Worm (Caenorhabditis elegans) whole organism, late embryonic: ENCODE measurements around the gene hrpk-2.

Source experiments
- F13H6.1 ChIP-seq: sonication (generic microtip); optimal IDR thresholded peaks from 2 replicates; lab custom pipeline; 2016; ENCODE audit warnings: missing genetic modification characterization, missing compliant biosample characterization
- K09A11.1 ChIP-seq: sonication (generic microtip); optimal IDR thresholded peaks from 2 replicates; lab custom pipeline; 2017; ENCODE audit warnings: antibody characterized with exemption, mild to moderate bottlenecking, missing genetic modification characterization, missing compliant biosample characterization; ENCODE audit not compliant: insufficient read depth
- T23F11.4 ChIP-seq: fragments of 200-800 bp; sonication (Bioruptor generic); optimal IDR thresholded peaks from 2 replicates; lab custom pipeline; 2018; ENCODE audit warnings: mild to moderate bottlenecking, missing genetic modification characterization, missing compliant biosample characterization
- Y22D7AL.16 ChIP-seq: sonication (generic microtip); optimal IDR thresholded peaks from 2 replicates; lab custom pipeline; 2016; ENCODE audit warnings: missing genetic modification characterization, missing compliant biosample characterization
- ama-1 ChIP-seq: fragments of 150-350 bp; optimal IDR thresholded peaks from 2 replicates; lab custom pipeline; 2014
- ceh-18 ChIP-seq: sonication (generic microtip); optimal IDR thresholded peaks from 2 replicates; lab custom pipeline; 2016; ENCODE audit warnings: missing genetic modification characterization, missing compliant biosample characterization
- ceh-2 ChIP-seq: sonication (generic microtip); optimal IDR thresholded peaks from 2 replicates; lab custom pipeline; 2016; ENCODE audit warnings: missing genotype, missing genetic modification characterization, missing compliant biosample characterization
- ceh-22 ChIP-seq: sonication (generic microtip); optimal IDR thresholded peaks from 2 replicates; lab custom pipeline; 2017; ENCODE audit warnings: missing biosample characterization, missing genetic modification characterization
- ceh-31 ChIP-seq: sonication (generic microtip); optimal IDR thresholded peaks from 2 replicates; lab custom pipeline; 2016; ENCODE audit warnings: missing genetic modification characterization, missing compliant biosample characterization
- ceh-48 ChIP-seq: sonication (generic microtip); optimal IDR thresholded peaks from 2 replicates; lab custom pipeline; 2016; ENCODE audit warnings: missing genetic modification characterization, inconsistent platforms, missing compliant biosample characterization
- ceh-9 ChIP-seq: sonication (generic microtip); optimal IDR thresholded peaks from 2 replicates; lab custom pipeline; 2016; ENCODE audit warnings: mild to moderate bottlenecking, missing genetic modification characterization, inconsistent platforms, missing compliant biosample characterization
- dmd-4 ChIP-seq: sonication (generic microtip); optimal IDR thresholded peaks from 2 replicates; lab custom pipeline; 2016; ENCODE audit warnings: borderline replicate concordance, missing genetic modification characterization, missing compliant biosample characterization
- dve-1 ChIP-seq: sonication (generic microtip); optimal IDR thresholded peaks from 2 replicates; lab custom pipeline; 2017; ENCODE audit warnings: antibody characterized with exemption, mild to moderate bottlenecking, missing genetic modification characterization, missing compliant biosample characterization
- elt-2 ChIP-seq: sonication (generic microtip); optimal IDR thresholded peaks from 2 replicates; lab custom pipeline; 2016; ENCODE audit warnings: missing genetic modification reagents, missing genetic modification characterization, missing compliant biosample characterization
- gmeb-2 ChIP-seq: sonication (generic microtip); optimal IDR thresholded peaks from 2 replicates; lab custom pipeline; 2016; ENCODE audit warnings: missing genetic modification characterization, inconsistent platforms, missing compliant biosample characterization
- hlh-13 ChIP-seq: fragments of 200-800 bp; sonication (Bioruptor generic); optimal IDR thresholded peaks from 2 replicates; lab custom pipeline; 2018; ENCODE audit warnings: mild to moderate bottlenecking, missing genetic modification characterization, missing compliant biosample characterization
- hlh-15 ChIP-seq: sonication (generic microtip); optimal IDR thresholded peaks from 2 replicates; lab custom pipeline; 2016; ENCODE audit warnings: missing genetic modification characterization, missing compliant biosample characterization
- hlh-30 ChIP-seq: sonication (generic microtip); optimal IDR thresholded peaks from 2 replicates; lab custom pipeline; 2017; ENCODE audit warnings: antibody characterized with exemption, missing genetic modification characterization, missing compliant biosample characterization; ENCODE audit not compliant: insufficient read depth
- madf-2 ChIP-seq: sonication (generic microtip); optimal IDR thresholded peaks from 2 replicates; lab custom pipeline; 2017; ENCODE audit warnings: missing genetic modification characterization, missing compliant biosample characterization
- nfya-1 ChIP-seq: sonication (generic microtip); optimal IDR thresholded peaks from 2 replicates; lab custom pipeline; 2017; ENCODE audit warnings: missing genetic modification characterization, mild to moderate bottlenecking, missing compliant biosample characterization, antibody characterized with exemption, moderate library complexity
- nhr-11 ChIP-seq: fragments of 150-350 bp; optimal IDR thresholded peaks from 2 replicates; lab custom pipeline; 2014; ENCODE audit warnings: missing biosample characterization, missing genetic modification characterization
- pag-3 ChIP-seq: sonication (generic microtip); optimal IDR thresholded peaks from 2 replicates; lab custom pipeline; 2016; ENCODE audit warnings: missing compliant biosample characterization, missing genetic modification characterization, borderline replicate concordance
- pat-9 ChIP-seq: fragments of 200-800 bp; sonication (Bioruptor generic); optimal IDR thresholded peaks from 2 replicates; lab custom pipeline; 2018; ENCODE audit warnings: mild to moderate bottlenecking, missing genetic modification characterization, moderate library complexity, missing compliant biosample characterization
- pax-1 ChIP-seq: fragments of 150-350 bp; optimal IDR thresholded peaks from 2 replicates; lab custom pipeline; 2014; ENCODE audit warnings: missing biosample characterization, missing genetic modification characterization
- pha-2 ChIP-seq: sonication (generic microtip); optimal IDR thresholded peaks from 2 replicates; lab custom pipeline; 2017; ENCODE audit warnings: mild to moderate bottlenecking, missing genetic modification characterization, missing compliant biosample characterization
- pha-4 ChIP-seq: fragments of 150-350 bp; optimal IDR thresholded peaks from 2 replicates; lab custom pipeline; 2018; ENCODE audit warnings: missing biosample characterization, missing genetic modification reagents, missing genetic modification characterization
- pros-1 ChIP-seq: fragments of 150-350 bp; optimal IDR thresholded peaks from 2 replicates; lab custom pipeline; 2014; ENCODE audit warnings: missing biosample characterization, missing genetic modification reagents, missing genetic modification characterization
- rnt-1 ChIP-seq: sonication (generic microtip); optimal IDR thresholded peaks from 2 replicates; lab custom pipeline; 2016; ENCODE audit warnings: missing genetic modification characterization, missing compliant biosample characterization
- sdc-2 ChIP-seq: sonication (generic microtip); optimal IDR thresholded peaks from 2 replicates; lab custom pipeline; 2016; ENCODE audit warnings: missing genotype, missing genetic modification characterization, missing compliant biosample characterization
- sox-4 ChIP-seq: sonication (generic microtip); optimal IDR thresholded peaks from 2 replicates; lab custom pipeline; 2017; ENCODE audit warnings: mild to moderate bottlenecking, missing genetic modification characterization, inconsistent platforms, missing compliant biosample characterization
- tbx-2 ChIP-seq: sonication (generic microtip); optimal IDR thresholded peaks from 2 replicates; lab custom pipeline; 2016; ENCODE audit warnings: missing genetic modification characterization, missing compliant biosample characterization
- ttx-3 ChIP-seq: sonication (generic microtip); optimal IDR thresholded peaks from 2 replicates; lab custom pipeline; 2016; ENCODE audit warnings: missing genetic modification reagents, missing genetic modification characterization, missing compliant biosample characterization
- unc-3 ChIP-seq, 2 experiments: fragments of 200-800 bp in 1 of 2; sonication (Bioruptor generic) in 1 of 2; sonication (generic microtip) in 1 of 2; conservative IDR thresholded peaks in 1 of 2; optimal IDR thresholded peaks in 1 of 2; 2 replicates each; pipeline versions ENCODE4 v1.3.6 to Lab custom; 2016 to 2022; ENCODE audit warnings: missing compliant biosample characterization in 2 of 2, missing genetic modification characterization in 2 of 2, missing genetic modification reagents in 1 of 2
- unc-42 ChIP-seq: sonication (generic microtip); optimal IDR thresholded peaks from 2 replicates; lab custom pipeline; 2016; ENCODE audit warnings: missing genotype, missing genetic modification characterization, missing compliant biosample characterization
- unc-55 ChIP-seq: sonication (generic microtip); optimal IDR thresholded peaks from 2 replicates; lab custom pipeline; 2017; ENCODE audit warnings: missing biosample characterization, missing genetic modification reagents, missing genetic modification characterization
- unc-86 ChIP-seq: sonication (generic microtip); optimal IDR thresholded peaks from 2 replicates; lab custom pipeline; 2016; ENCODE audit warnings: missing genetic modification characterization, missing compliant biosample characterization

The hrpk-2 gene

DNA sequence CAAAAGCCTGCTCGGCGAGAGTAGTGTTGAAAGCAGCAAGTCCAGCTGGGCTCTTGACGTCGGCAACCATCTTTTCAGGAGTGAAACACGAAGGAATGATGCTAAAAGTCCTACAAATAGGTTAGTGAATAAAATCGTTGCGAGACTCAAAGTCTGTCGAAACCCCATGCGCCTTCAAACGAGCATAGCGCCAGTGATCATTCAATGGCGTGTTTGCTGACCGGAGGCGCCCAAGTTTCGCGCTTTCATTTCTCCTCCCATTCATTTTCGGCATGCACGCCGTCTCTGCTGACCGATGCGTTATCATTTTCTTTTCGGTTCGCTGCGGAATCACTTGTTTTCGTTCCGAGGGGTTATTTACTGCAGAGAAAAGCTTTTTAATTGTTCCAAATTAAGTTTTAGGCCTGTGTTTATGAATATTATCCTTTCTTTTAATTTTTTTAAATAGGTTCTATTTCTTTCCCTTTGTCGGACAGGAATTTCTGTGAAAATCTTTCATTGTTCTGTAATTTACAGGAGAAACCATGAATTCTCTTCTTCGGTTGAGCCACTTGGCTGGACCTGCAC lies 13.6 kb upstream of the hrpk-2 start, which contains the start of the genes eef-1B.1 and aco-2:
Gene eef-1B.1, minus strand, starts transcription at position 186 of the 567 bp plus-strand sequence.
Gene aco-2, plus strand, starts transcription at position 517 of the 567 bp plus-strand sequence.
- TF ChIP-seq ceh-48 = no peak
- TF ChIP-seq unc-55 (GFP tag; lab: Kevin White, UChicago) = peak; percentile 3
- peak; percentile 62 for TF ChIP-seq unc-42 (tag; lab: Kevin White, UChicago)
- TF ChIP-seq hlh-13 (GFP tag; lab: Kevin White, UChicago) = no peak
- peak; percentile 25 for TF ChIP-seq elt-2 (tag; lab: Kevin White, UChicago)
- TF ChIP-seq madf-2 (tag; lab: Kevin White, UChicago) = no peak
- no peak for TF ChIP-seq ama-1 (lab: Kevin White, UChicago)
- TF ChIP-seq pat-9 = peak; percentile 29
- peak; percentile 55 for TF ChIP-seq ceh-31 (tag; lab: Kevin White, UChicago)
- peak; percentile 11 for TF ChIP-seq dve-1 (tag; lab: Kevin White, UChicago)
- peak; percentile 25 for TF ChIP-seq ceh-18 (tag; lab: Kevin White, UChicago)
- peak; percentile 6 for TF ChIP-seq unc-86 (tag; lab: Kevin White, UChicago)
- peak; percentile 41 for TF ChIP-seq tbx-2
- peak; percentile 37 for TF ChIP-seq hlh-30 (tag; lab: Kevin White, UChicago)
- TF ChIP-seq F13H6.1 (tag; lab: Kevin White, UChicago) = no peak
- TF ChIP-seq ttx-3 (tag; lab: Kevin White, UChicago) = no peak
- peak; percentile 61 for TF ChIP-seq nfya-1 (tag; lab: Kevin White, UChicago)

DNA sequence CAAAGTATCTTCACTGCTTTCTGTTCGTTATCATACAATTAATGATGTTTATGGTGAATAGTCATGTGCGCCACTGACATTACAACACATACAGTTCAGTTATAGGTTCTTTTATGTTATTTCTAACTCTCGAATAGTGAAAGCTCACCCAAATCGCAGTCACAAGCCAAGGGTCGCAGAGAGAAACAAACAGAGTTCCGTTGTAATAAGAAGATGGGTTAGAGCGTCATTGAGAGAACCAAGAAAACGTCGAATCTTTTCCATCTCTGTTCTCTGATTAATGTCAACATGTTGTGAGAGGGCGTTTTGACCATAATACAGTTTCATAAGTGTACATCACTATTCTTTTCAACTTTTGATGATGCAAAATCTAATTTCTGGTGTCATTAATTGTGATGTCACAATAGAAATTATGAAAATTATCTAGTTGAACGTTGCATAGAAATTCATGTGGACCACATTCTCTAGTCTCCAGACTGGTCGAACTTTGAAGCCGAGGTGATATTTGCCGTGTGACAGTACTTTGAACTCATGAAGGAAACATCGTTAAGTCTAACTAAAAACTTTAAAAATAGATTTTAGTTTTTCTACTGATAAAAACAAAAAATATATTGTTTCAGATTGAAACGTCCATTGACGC lies 12.8 kb upstream of the hrpk-2 start:
- TF ChIP-seq pha-4 = no peak
- no peak for TF ChIP-seq pros-1
- TF ChIP-seq dmd-4 = no peak
- TF ChIP-seq hlh-15 (tag; lab: Kevin White, UChicago) = no peak
- TF ChIP-seq ceh-22 (tag; lab: Kevin White, UChicago) = no peak
- TF ChIP-seq ceh-18 (tag; lab: Kevin White, UChicago) = no peak
- TF ChIP-seq unc-3 (GFP tag; conservative IDR thresholded peaks at IDR 0.05; lab: Robert Waterston, UW) = no peak
- TF ChIP-seq unc-3 (tag; optimal IDR thresholded peaks at IDR 0.05; lab: Kevin White, UChicago) = no peak
- no peak for TF ChIP-seq K09A11.1
- TF ChIP-seq T23F11.4 (GFP tag; lab: Kevin White, UChicago) = no peak
- no peak for TF ChIP-seq gmeb-2 (tag; lab: Kevin White, UChicago)
- TF ChIP-seq, all 69 proteins: peak for 0

DNA sequence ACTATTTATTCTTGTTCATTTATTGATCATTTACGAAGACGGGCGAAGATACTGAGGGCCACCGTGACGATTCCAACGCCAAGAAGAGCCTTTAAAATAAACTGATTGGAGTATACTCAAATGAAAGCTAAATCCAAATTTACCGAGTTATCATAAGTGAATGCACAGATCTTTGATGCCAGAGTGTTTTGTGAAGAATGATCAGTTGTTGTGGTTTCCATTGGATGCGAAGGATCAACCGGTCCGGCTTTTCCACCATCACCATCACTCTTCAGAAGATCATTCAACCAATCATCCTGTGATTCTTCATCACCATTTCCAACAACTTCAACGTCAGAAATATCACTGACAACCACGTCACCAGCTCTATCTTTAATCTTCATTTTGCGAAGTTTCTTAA lies 9.7 kb upstream of the hrpk-2 start:
- no peak for TF ChIP-seq pag-3 (tag; lab: Kevin White, UChicago)
- no peak for TF ChIP-seq gmeb-2 (tag; lab: Kevin White, UChicago)
- TF ChIP-seq Y22D7AL.16 (tag; lab: Kevin White, UChicago) = no peak
- no peak for TF ChIP-seq rnt-1 (tag; lab: Kevin White, UChicago)
- no peak for TF ChIP-seq sdc-2 (tag; lab: Kevin White, UChicago)
- no peak for TF ChIP-seq dmd-4
- no peak for TF ChIP-seq pax-1
- no peak for TF ChIP-seq elt-2 (tag; lab: Kevin White, UChicago)
- TF ChIP-seq nhr-11 (tag; lab: Kevin White, UChicago) = no peak
- no peak for TF ChIP-seq dve-1 (tag; lab: Kevin White, UChicago)
- no peak for TF ChIP-seq sox-4 (tag; lab: Kevin White, UChicago)
- no peak for TF ChIP-seq ceh-9 (tag; lab: Kevin White, UChicago)
- TF ChIP-seq pha-2 = no peak
- TF ChIP-seq ceh-2 (tag; lab: Kevin White, UChicago) = no peak
- no peak for TF ChIP-seq tbx-2
- no peak for TF ChIP-seq hlh-13 (GFP tag; lab: Kevin White, UChicago)
- TF ChIP-seq, all 69 proteins: peak for 0
